Fruit fly (Drosophila melanogaster): ENCODE data around the gene Cda5.

DNA sequence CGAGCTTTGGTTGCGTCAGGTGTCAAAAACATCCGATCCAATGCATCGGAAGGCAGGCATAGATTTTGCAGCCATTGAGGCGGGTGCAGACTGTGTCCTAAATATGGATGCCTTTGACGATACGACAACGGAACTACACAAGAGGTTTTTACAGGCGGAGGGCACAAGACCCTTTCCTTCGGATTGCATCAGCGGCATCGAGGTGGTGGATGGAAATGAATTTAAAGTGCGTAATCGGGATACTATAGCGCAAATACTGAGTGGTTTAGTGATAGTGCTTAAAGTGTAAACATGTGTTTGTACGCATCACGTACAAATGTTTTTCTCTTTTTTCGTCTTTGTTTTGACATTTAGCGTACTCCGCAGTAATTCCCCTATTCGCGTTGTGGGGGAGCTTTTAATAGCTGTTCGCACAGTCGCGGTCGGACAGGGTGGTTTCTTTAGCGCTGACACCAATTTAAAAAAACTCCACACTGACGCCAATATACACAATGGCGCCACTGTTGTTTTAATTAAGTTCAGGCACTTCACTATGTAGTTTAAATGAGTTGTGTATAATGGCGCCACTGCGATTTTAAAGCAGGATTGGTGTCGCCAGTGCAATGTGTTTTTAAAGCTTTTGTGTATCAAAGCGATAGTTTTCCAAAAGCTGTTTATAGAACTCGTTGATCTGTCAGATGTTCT, 7.7 kb upstream of the Cda5 start:
- TF ChIP-seq psq (optimal IDR thresholded peaks at IDR 0.05), result peak; percentile 27
- TF ChIP-seq h (optimal IDR thresholded peaks at IDR 0.05), result no peak
